Worm (Caenorhabditis elegans): ENCODE data around the gene C11G10.1.

ce11 chrX:15146415-15147210, 11.9 kb downstream of the C11G10.1 start:
- no peak for TF ChIP-seq W03F9.2 (tag; optimal IDR thresholded peaks at IDR 0.05)
- no peak for TF ChIP-seq dao-5 (tag; optimal IDR thresholded peaks at IDR 0.05)
